Worm (Caenorhabditis elegans) whole organism, mixed stage, embryonic: ENCODE data around the gene T21E8.4.

Experiments
- M03D4.4 ChIP-seq: sonication (generic microtip); optimal IDR thresholded peaks from 2 replicates; lab custom pipeline; 2017; ENCODE audit warnings: mild to moderate bottlenecking, missing genetic modification characterization, missing compliant biosample characterization
- bed-3 ChIP-seq: fragments of 200-800 bp; sonication (Bioruptor generic); optimal IDR thresholded peaks from 3 replicates; lab custom pipeline; 2018; ENCODE audit warnings: mild to moderate bottlenecking, missing genetic modification characterization, moderate library complexity, missing compliant biosample characterization
- blmp-1 ChIP-seq: fragments of 150-350 bp; optimal IDR thresholded peaks from 2 replicates; lab custom pipeline; 2014; ENCODE audit warnings: missing biosample characterization, missing genetic modification characterization
- ceh-39 ChIP-seq: fragments of 150-350 bp; optimal IDR thresholded peaks from 2 replicates; lab custom pipeline; 2014; ENCODE audit warnings: missing biosample characterization, missing genetic modification characterization
- ceh-43 ChIP-seq: fragments of 200-800 bp; sonication (Bioruptor generic); optimal IDR thresholded peaks from 2 replicates; lab custom pipeline; 2018; ENCODE audit warnings: mild to moderate bottlenecking, missing genetic modification characterization, moderate library complexity, missing compliant biosample characterization
- ceh-83 ChIP-seq: fragments of 200-800 bp; sonication (Bioruptor generic); optimal IDR thresholded peaks from 2 replicates; lab custom pipeline; 2018; ENCODE audit warnings: mild to moderate bottlenecking, missing genetic modification characterization, missing compliant biosample characterization
- ces-1 ChIP-seq: fragments of 150-350 bp; optimal IDR thresholded peaks from 2 replicates; lab custom pipeline; 2014; ENCODE audit warnings: missing biosample characterization, missing genetic modification reagents, missing genetic modification characterization
- cnd-1 ChIP-seq: fragments of 200-800 bp; sonication (Bioruptor generic); optimal IDR thresholded peaks from 2 replicates; lab custom pipeline; 2018; ENCODE audit warnings: mild to moderate bottlenecking, missing genetic modification characterization, missing compliant biosample characterization
- drap-1 ChIP-seq: fragments of 200-800 bp; sonication (Bioruptor generic); optimal IDR thresholded peaks from 3 replicates; lab custom pipeline; 2018; ENCODE audit warnings: mild to moderate bottlenecking, missing genetic modification characterization, missing compliant biosample characterization
- elt-1 ChIP-seq: sonication (generic microtip); optimal IDR thresholded peaks from 2 replicates; lab custom pipeline; 2017; ENCODE audit warnings: missing genetic modification characterization, mild to moderate bottlenecking, missing compliant biosample characterization, antibody characterized with exemption, moderate library complexity, borderline replicate concordance; ENCODE audit not compliant: insufficient read depth
- elt-3 ChIP-seq: fragments of 150-350 bp; optimal IDR thresholded peaks from 2 replicates; lab custom pipeline; 2014; ENCODE audit warnings: missing biosample characterization, missing genetic modification characterization
- flh-1 ChIP-seq: fragments of 200-800 bp; sonication (Bioruptor generic); optimal IDR thresholded peaks from 2 replicates; lab custom pipeline; 2018; ENCODE audit warnings: mild to moderate bottlenecking, missing genetic modification characterization, moderate library complexity, missing compliant biosample characterization
- ham-2 ChIP-seq: fragments of 200-800 bp; sonication (Bioruptor generic); optimal IDR thresholded peaks from 2 replicates; lab custom pipeline; 2018; ENCODE audit warnings: mild to moderate bottlenecking, missing genetic modification characterization, missing compliant biosample characterization
- hlh-1 ChIP-seq: fragments of 150-350 bp; optimal IDR thresholded peaks from 2 replicates; lab custom pipeline; 2014; ENCODE audit warnings: missing biosample characterization, missing genetic modification reagents, missing genetic modification characterization
- lin-13 ChIP-seq: fragments of 150-350 bp; optimal IDR thresholded peaks from 2 replicates; lab custom pipeline; 2014; ENCODE audit warnings: missing biosample characterization, missing genetic modification characterization
- lin-32 ChIP-seq: fragments of 200-800 bp; sonication (Bioruptor generic); optimal IDR thresholded peaks from 2 replicates; lab custom pipeline; 2018; ENCODE audit warnings: mild to moderate bottlenecking, missing genetic modification characterization, missing compliant biosample characterization
- lsy-2 ChIP-seq: fragments of 150-350 bp; optimal IDR thresholded peaks from 2 replicates; lab custom pipeline; 2014; ENCODE audit warnings: missing biosample characterization, missing genetic modification characterization
- mab-5 ChIP-seq: fragments of 150-350 bp; optimal IDR thresholded peaks from 2 replicates; lab custom pipeline; 2014; ENCODE audit warnings: missing biosample characterization, missing genetic modification characterization
- mep-1 ChIP-seq: fragments of 150-350 bp; optimal IDR thresholded peaks from 2 replicates; lab custom pipeline; 2017; ENCODE audit warnings: missing biosample characterization, missing genetic modification reagents, missing genetic modification characterization, inconsistent platforms
- mls-2 ChIP-seq: sonication (generic microtip); optimal IDR thresholded peaks from 2 replicates; lab custom pipeline; 2016; ENCODE audit warnings: mild to moderate bottlenecking, missing genetic modification characterization, moderate library complexity, missing compliant biosample characterization
- nhr-12 ChIP-seq: fragments of 150-350 bp; optimal IDR thresholded peaks from 2 replicates; lab custom pipeline; 2014; ENCODE audit warnings: missing biosample characterization, missing genetic modification characterization
- nhr-2 ChIP-seq: fragments of 150-350 bp; optimal IDR thresholded peaks from 2 replicates; lab custom pipeline; 2014; ENCODE audit warnings: missing biosample characterization, missing genetic modification characterization
- nhr-237 ChIP-seq: fragments of 150-350 bp; optimal IDR thresholded peaks from 2 replicates; lab custom pipeline; 2014; ENCODE audit warnings: missing biosample characterization, missing genetic modification characterization
- nhr-28 ChIP-seq: fragments of 150-350 bp; optimal IDR thresholded peaks from 2 replicates; lab custom pipeline; 2014; ENCODE audit warnings: missing biosample characterization, missing genetic modification characterization
- nhr-76 ChIP-seq: sonication (generic microtip); optimal IDR thresholded peaks from 2 replicates; lab custom pipeline; 2017; ENCODE audit warnings: missing biosample characterization, missing genetic modification characterization
- pha-4 ChIP-seq: fragments of 150-350 bp; optimal IDR thresholded peaks from 2 replicates; lab custom pipeline; 2018; ENCODE audit warnings: missing biosample characterization, missing genetic modification reagents, missing genetic modification characterization
- sem-2 ChIP-seq: fragments of 200-800 bp; sonication (Bioruptor generic); optimal IDR thresholded peaks from 2 replicates; lab custom pipeline; 2018; ENCODE audit warnings: mild to moderate bottlenecking, missing genetic modification characterization, missing compliant biosample characterization
- snpc-4 ChIP-seq: fragments of 150-350 bp; optimal IDR thresholded peaks from 2 replicates; lab custom pipeline; 2014; ENCODE audit warnings: missing biosample characterization, missing genetic modification characterization
- sptf-1 ChIP-seq: sonication (generic microtip); optimal IDR thresholded peaks from 2 replicates; lab custom pipeline; 2017; ENCODE audit warnings: mild to moderate bottlenecking, missing genetic modification characterization, moderate library complexity, missing compliant biosample characterization
- tbx-8 ChIP-seq: fragments of 200-800 bp; sonication (Bioruptor generic); optimal IDR thresholded peaks from 2 replicates; lab custom pipeline; 2018; ENCODE audit warnings: mild to moderate bottlenecking, missing genetic modification characterization, moderate library complexity, missing compliant biosample characterization
- unc-120 ChIP-seq: sonication (generic microtip); optimal IDR thresholded peaks from 2 replicates; lab custom pipeline; 2017; ENCODE audit warnings: missing genetic modification characterization, missing compliant biosample characterization; ENCODE audit not compliant: poor library complexity, severe bottlenecking
- unc-39 ChIP-seq: fragments of 150-350 bp; optimal IDR thresholded peaks from 2 replicates; lab custom pipeline; 2014; ENCODE audit warnings: missing biosample characterization, missing genetic modification characterization
- unc-62 ChIP-seq: fragments of 150-350 bp; optimal IDR thresholded peaks from 2 replicates; lab custom pipeline; 2014; ENCODE audit warnings: missing biosample characterization, missing genetic modification reagents, missing genetic modification characterization
- zip-8 ChIP-seq: fragments of 150-350 bp; optimal IDR thresholded peaks from 2 replicates; lab custom pipeline; 2014; ENCODE audit warnings: missing biosample characterization, missing genetic modification characterization
- ztf-11 ChIP-seq: fragments of 150-350 bp; optimal IDR thresholded peaks from 2 replicates; lab custom pipeline; 2014; ENCODE audit warnings: missing biosample characterization, missing genetic modification characterization

T21E8.4 gene

ce11 chrX:10900079-10900724 is 19.6 kb downstream of the T21E8.4 start, which contains the start of gene suca-1:
Gene suca-1 (minus strand): TSS chrX:10900114.
- no peak for TF ChIP-seq sem-2 (GFP tag; lab: Kevin White, UChicago)
- TF ChIP-seq zip-8 = no peak
- TF ChIP-seq bed-3 = no peak
- no peak for TF ChIP-seq mls-2 (tag; lab: Kevin White, UChicago)
- peak; percentile 49 for TF ChIP-seq lin-13 (tag; lab: Kevin White, UChicago)
- no peak for TF ChIP-seq ceh-43 (GFP tag; lab: Kevin White, UChicago)
- TF ChIP-seq mep-1 = peak; percentile 57
- TF ChIP-seq unc-120 (tag; lab: Kevin White, UChicago) = peak; percentile 14
- TF ChIP-seq hlh-1 (tag; lab: Kevin White, UChicago) = peak; percentile 69
- TF ChIP-seq nhr-237 (tag; lab: Kevin White, UChicago) = peak; percentile 17
- TF ChIP-seq M03D4.4 (tag; lab: Kevin White, UChicago) = peak; percentile 35
- no peak for TF ChIP-seq blmp-1 (tag; lab: Kevin White, UChicago)
- TF ChIP-seq nhr-12 = no peak
- no peak for TF ChIP-seq unc-39 (tag; lab: Kevin White, UChicago)
- no peak for TF ChIP-seq tbx-8 (GFP tag; lab: Kevin White, UChicago)
- no peak for TF ChIP-seq elt-3 (tag; lab: Kevin White, UChicago)
- TF ChIP-seq unc-62 (GFP tag; lab: Kevin White, UChicago) = no peak
- no peak for TF ChIP-seq ztf-11 (tag; lab: Kevin White, UChicago)
- no peak for TF ChIP-seq flh-1 (GFP tag; lab: Kevin White, UChicago)
- no peak for TF ChIP-seq lin-32 (GFP tag; lab: Kevin White, UChicago)
- peak; percentile 54 for TF ChIP-seq drap-1 (GFP tag; lab: Kevin White, UChicago)
- TF ChIP-seq mab-5 (tag; lab: Kevin White, UChicago) = no peak
- peak; percentile 70 for TF ChIP-seq sptf-1 (tag; lab: Kevin White, UChicago)
- TF ChIP-seq cnd-1 (tag; lab: Kevin White, UChicago) = peak; percentile 55
- TF ChIP-seq elt-1 (tag; lab: Kevin White, UChicago) = no peak
- TF ChIP-seq ham-2 (GFP tag; lab: Kevin White, UChicago) = no peak
- TF ChIP-seq pha-4 = peak; percentile 32
- TF ChIP-seq nhr-2 (tag; lab: Kevin White, UChicago) = no peak
- no peak for TF ChIP-seq ceh-83 (GFP tag; lab: Kevin White, UChicago)
- no peak for TF ChIP-seq ces-1 (GFP tag; lab: Kevin White, UChicago)
- no peak for TF ChIP-seq nhr-76 (tag; lab: Kevin White, UChicago)
- no peak for TF ChIP-seq snpc-4 (tag; lab: Kevin White, UChicago)
- TF ChIP-seq ceh-39 (tag; lab: Kevin White, UChicago) = no peak
- no peak for TF ChIP-seq nhr-28 (tag; lab: Kevin White, UChicago)
- no peak for TF ChIP-seq lsy-2 (tag; lab: Kevin White, UChicago)
- TF ChIP-seq, all 35 proteins: peak for 10

- TF ChIP-seq unc-120 (tag; lab: Kevin White, UChicago) (peak; percentile 86), ces-1 (GFP tag; lab: Kevin White, UChicago) (peak; percentile 69), M03D4.4 (tag; lab: Kevin White, UChicago) (peak; percentile 27), lin-32 (GFP tag; lab: Kevin White, UChicago) (no peak), nhr-2 (tag; lab: Kevin White, UChicago) (no peak), mep-1 (peak; percentile 72), lin-13 (tag; lab: Kevin White, UChicago) (no peak), hlh-1 (tag; lab: Kevin White, UChicago) (peak; percentile 74), ham-2 (GFP tag; lab: Kevin White, UChicago) (no peak), bed-3 (no peak), blmp-1 (tag; lab: Kevin White, UChicago) (no peak), tbx-8 (GFP tag; lab: Kevin White, UChicago) (no peak), drap-1 (GFP tag; lab: Kevin White, UChicago) (peak; percentile 45), unc-39 (tag; lab: Kevin White, UChicago) (no peak), cnd-1 (tag; lab: Kevin White, UChicago) (peak; percentile 18), elt-1 (tag; lab: Kevin White, UChicago) (no peak), nhr-12 (peak; percentile 35), mab-5 (tag; lab: Kevin White, UChicago) (no peak), ztf-11 (tag; lab: Kevin White, UChicago) (no peak), snpc-4 (tag; lab: Kevin White, UChicago) (no peak), sem-2 (GFP tag; lab: Kevin White, UChicago) (no peak), mls-2 (tag; lab: Kevin White, UChicago) (peak; percentile 25), unc-62 (GFP tag; lab: Kevin White, UChicago) (peak; percentile 72)
Measured at ce11 chrX:10900952-10901351, 20.3 kb downstream of the T21E8.4 start.
